Fruit fly (Drosophila melanogaster) whole organism, wandering third instar larva: ENCODE data around the gene HDAC6.

ENCODE experiments used
- Abd-B ChIP-seq: fragments of >200 bp; optimal IDR thresholded peaks from 2 replicates; lab custom pipeline; 2017; ENCODE audit warnings: missing biosample characterization, missing genetic modification characterization
- CG32264 ChIP-seq: fragments of 200-800 bp; sonication (Bioruptor generic); optimal IDR thresholded peaks from 2 replicates; lab custom pipeline; 2016; ENCODE audit warnings: missing biosample characterization, missing genetic modification characterization
- CG9705 ChIP-seq: fragments of 200-800 bp; sonication (Bioruptor generic); optimal IDR thresholded peaks from 2 replicates; lab custom pipeline; 2018; ENCODE audit warnings: missing biosample characterization, mild to moderate bottlenecking, missing genetic modification characterization
- CrebA ChIP-seq: fragments of 200-800 bp; sonication (Bioruptor generic); optimal IDR thresholded peaks from 2 replicates; lab custom pipeline; 2016; ENCODE audit warnings: missing biosample characterization, mild to moderate bottlenecking, missing genetic modification characterization, borderline replicate concordance
- Dfd ChIP-seq: fragments of >200 bp; optimal IDR thresholded peaks from 2 replicates; lab custom pipeline; 2017; ENCODE audit warnings: missing biosample characterization, missing genetic modification characterization
- Dif ChIP-seq: fragments of 200-275, 200-300 bp; sonication (Bioruptor generic); optimal IDR thresholded peaks from 2 replicates; lab custom pipeline; 2018; ENCODE audit warnings: missing biosample characterization, missing genetic modification characterization; ENCODE audit not compliant: partially characterized antibody
- GATAd ChIP-seq: sonication (Bioruptor generic); optimal IDR thresholded peaks from 2 replicates; lab custom pipeline; 2016; ENCODE audit warnings: missing biosample characterization, missing genetic modification characterization
- HLH106 ChIP-seq: fragments of 200-800 bp; optimal IDR thresholded peaks from 3 replicates; lab custom pipeline; 2019; ENCODE audit warnings: missing biosample characterization, mild to moderate bottlenecking, missing genetic modification characterization, moderate library complexity
- Hnf4 ChIP-seq: fragments of 200-800 bp; sonication (Bioruptor generic); optimal IDR thresholded peaks from 2 replicates; lab custom pipeline; 2016; ENCODE audit warnings: missing biosample characterization, mild to moderate bottlenecking, missing genetic modification characterization
- Hr78 ChIP-seq: fragments of >200 bp; optimal IDR thresholded peaks from 2 replicates; lab custom pipeline; 2017; ENCODE audit warnings: missing biosample characterization, missing genetic modification characterization
- Hr83 ChIP-seq: fragments of 200-300 bp; sonication (Bioruptor generic); optimal IDR thresholded peaks from 2 replicates; lab custom pipeline; 2016; ENCODE audit warnings: missing biosample characterization, mild to moderate bottlenecking, missing genetic modification characterization, moderate library complexity; ENCODE audit not compliant: poor library complexity, severe bottlenecking
- Jra ChIP-seq: sonication (Bioruptor generic); optimal IDR thresholded peaks from 2 replicates; lab custom pipeline; 2016; ENCODE audit warnings: missing biosample characterization, missing genetic modification characterization
- Mio ChIP-seq: sonication (Bioruptor generic); optimal IDR thresholded peaks from 2 replicates; lab custom pipeline; 2016; ENCODE audit warnings: missing biosample characterization, missing genetic modification characterization
- Myc ChIP-seq: fragments of >200 bp; optimal IDR thresholded peaks from 2 replicates; lab custom pipeline; 2017
- N ChIP-seq: fragments of >200 bp; optimal IDR thresholded peaks from 2 replicates; lab custom pipeline; 2018; ENCODE audit warnings: missing biosample characterization, missing external identifiers, missing genetic modification characterization
- OdsH ChIP-seq: fragments of 200-800 bp; sonication (Bioruptor generic); optimal IDR thresholded peaks from 2 replicates; lab custom pipeline; 2016; ENCODE audit warnings: missing biosample characterization, mild to moderate bottlenecking, missing genetic modification characterization
- Rel ChIP-seq, 2 experiments: fragments of 200-800 bp; sonication (Bioruptor generic) in 1 of 2; optimal IDR thresholded peaks; 2 replicates in 1 of 2; 3 replicates in 1 of 2; lab custom pipeline; 2016 to 2019; ENCODE audit warnings: mild to moderate bottlenecking in 2 of 2, missing biosample characterization in 2 of 2, missing genetic modification characterization in 2 of 2, moderate library complexity in 1 of 2
- Sp1 ChIP-seq: fragments of 200-800 bp; sonication (Bioruptor generic); optimal IDR thresholded peaks from 3 replicates; lab custom pipeline; 2019; ENCODE audit warnings: missing biosample characterization, mild to moderate bottlenecking, missing genetic modification characterization, moderate library complexity
- Vsx2 ChIP-seq: fragments of 200-300, 225-300 bp; sonication (Bioruptor generic); optimal IDR thresholded peaks from 2 replicates; lab custom pipeline; 2018; ENCODE audit warnings: missing biosample characterization, missing genetic modification characterization; ENCODE audit not compliant: partially characterized antibody
- br ChIP-seq: fragments of 200-800 bp; sonication (Bioruptor generic); optimal IDR thresholded peaks from 2 replicates; lab custom pipeline; 2016; ENCODE audit warnings: missing biosample characterization, missing genetic modification characterization
- brk ChIP-seq: fragments of 200-800 bp; sonication (Bioruptor generic); optimal IDR thresholded peaks from 2 replicates; lab custom pipeline; 2016; ENCODE audit warnings: missing biosample characterization, mild to moderate bottlenecking, missing genetic modification characterization
- dl ChIP-seq, 2 experiments: fragments of 175-275, 200-275 bp in 1 of 2; fragments of 200-275 bp in 1 of 2; sonication (Bioruptor generic); optimal IDR thresholded peaks; lab custom pipeline; 2018; ENCODE audit warnings: mild to moderate bottlenecking in 2 of 2, missing biosample characterization in 2 of 2, missing genetic modification characterization in 2 of 2, moderate library complexity in 2 of 2; ENCODE audit not compliant: partially characterized antibody in 2 of 2, insufficient read depth in 1 of 2
- dmrt93B ChIP-seq: fragments of 200-800 bp; sonication (Bioruptor generic); optimal IDR thresholded peaks from 2 replicates; lab custom pipeline; 2018; ENCODE audit warnings: missing biosample characterization, mild to moderate bottlenecking, missing genetic modification characterization
- dsf ChIP-seq: sonication (Bioruptor generic); optimal IDR thresholded peaks from 2 replicates; lab custom pipeline; 2016; ENCODE audit warnings: missing biosample characterization, missing genetic modification characterization, borderline replicate concordance
- ey ChIP-seq: fragments of 200-800 bp; sonication (Bioruptor generic); optimal IDR thresholded peaks from 2 replicates; lab custom pipeline; 2016; ENCODE audit warnings: missing biosample characterization, missing genetic modification characterization
- foxo ChIP-seq, 2 experiments: fragments of 200-800 bp; sonication (Bioruptor generic); optimal IDR thresholded peaks; 2 replicates in 1 of 2; 3 replicates in 1 of 2; lab custom pipeline; 2016 to 2017; ENCODE audit warnings: missing biosample characterization in 2 of 2, missing genetic modification characterization in 2 of 2
- fru ChIP-seq: fragments of 200-800 bp; sonication (Bioruptor generic); optimal IDR thresholded peaks from 3 replicates; lab custom pipeline; 2016; ENCODE audit warnings: missing biosample characterization, mild to moderate bottlenecking, missing genetic modification characterization
- h ChIP-seq: fragments of 200-800 bp; sonication (Bioruptor generic); optimal IDR thresholded peaks from 3 replicates; lab custom pipeline; 2016; ENCODE audit warnings: missing biosample characterization, mild to moderate bottlenecking, missing genetic modification characterization
- jim ChIP-seq: fragments of 175-275, 200-325 bp; sonication (Bioruptor generic); optimal IDR thresholded peaks from 2 replicates; lab custom pipeline; 2016; ENCODE audit warnings: missing biosample characterization, mild to moderate bottlenecking, missing genetic modification characterization
- lola ChIP-seq: fragments of >200 bp; optimal IDR thresholded peaks from 2 replicates; lab custom pipeline; 2017; ENCODE audit warnings: missing biosample characterization, missing genetic modification characterization
- pan ChIP-seq: fragments of >200 bp; optimal IDR thresholded peaks from 2 replicates; lab custom pipeline; 2017
- psq ChIP-seq: fragments of 200-800 bp; sonication (Bioruptor generic); optimal IDR thresholded peaks from 3 replicates; lab custom pipeline; 2017; ENCODE audit warnings: missing biosample characterization, mild to moderate bottlenecking, missing genetic modification characterization, moderate library complexity
- rgr ChIP-seq: fragments of 200-800 bp; sonication (Bioruptor generic); optimal IDR thresholded peaks from 3 replicates; lab custom pipeline; 2016; ENCODE audit warnings: missing biosample characterization, mild to moderate bottlenecking, missing genetic modification characterization
- sage ChIP-seq: fragments of 200-800 bp; sonication (Bioruptor generic); optimal IDR thresholded peaks from 2 replicates; lab custom pipeline; 2016; ENCODE audit warnings: missing biosample characterization, mild to moderate bottlenecking, missing genetic modification characterization
- sv ChIP-seq: fragments of 200-800 bp; sonication (Bioruptor generic); optimal IDR thresholded peaks from 3 replicates; lab custom pipeline; 2016; ENCODE audit warnings: missing biosample characterization, missing genetic modification characterization
- tai ChIP-seq: sonication (Bioruptor generic); optimal IDR thresholded peaks from 2 replicates; lab custom pipeline; 2016; ENCODE audit warnings: missing biosample characterization, missing genetic modification characterization
- usp ChIP-seq: fragments of >200 bp; optimal IDR thresholded peaks from 2 replicates; lab custom pipeline; 2017; ENCODE audit warnings: missing biosample characterization, missing genetic modification characterization
- woc ChIP-seq: sonication (Bioruptor generic); optimal IDR thresholded peaks from 2 replicates; lab custom pipeline; 2016; ENCODE audit warnings: missing biosample characterization, mild to moderate bottlenecking, missing genetic modification characterization

HDAC6 gene

dm6 chrX:15320522-15320921 lies 12.6 kb upstream of the HDAC6 start (continued):
- TF ChIP-seq GATAd (GFP tag; lab: Kevin White, UChicago) = no peak
- no peak for TF ChIP-seq usp (GFP tag; lab: Kevin White, UChicago)

- TF ChIP-seq tai (GFP tag; lab: Kevin White, UChicago) (no peak), GATAd (GFP tag; lab: Kevin White, UChicago) (no peak), pan (no peak), HLH106 (tag; lab: Kevin White, UChicago) (no peak), usp (GFP tag; lab: Kevin White, UChicago) (no peak), fru (no peak), Mio (no peak), jim (GFP tag; lab: Kevin White, UChicago) (no peak), OdsH (GFP tag; lab: Kevin White, UChicago) (no peak), foxo (GFP tag; optimal IDR thresholded peaks at IDR 0.05; lab: Kevin White, UChicago) (no peak), Hnf4 (GFP tag; lab: Kevin White, UChicago) (no peak), CrebA (GFP tag; lab: Kevin White, UChicago) (no peak), ey (GFP tag; lab: Kevin White, UChicago) (no peak), sage (no peak), dmrt93B (GFP tag; lab: Kevin White, UChicago) (no peak), Vsx2 (GFP tag; lab: Kevin White, UChicago) (no peak), Hr78 (GFP tag; lab: Kevin White, UChicago) (no peak), N (no peak), woc (GFP tag; lab: Kevin White, UChicago) (no peak), Jra (GFP tag; lab: Kevin White, UChicago) (no peak)
Measured at dm6 chrX:15320973-15321372, 12.1 kb upstream of the HDAC6 start.

dm6 chrX:15323302-15323880 lies 9.7 kb upstream of the HDAC6 start:
- TF ChIP-seq Dfd (GFP tag; lab: Kevin White, UChicago) (no peak), ey (GFP tag; lab: Kevin White, UChicago) (peak; percentile 88), Sp1 (GFP tag; lab: Kevin White, UChicago) (peak; percentile 69), woc (GFP tag; lab: Kevin White, UChicago) (peak; percentile 96), Hnf4 (GFP tag; lab: Kevin White, UChicago) (peak; percentile 91), tai (GFP tag; lab: Kevin White, UChicago) (no peak), sage (no peak), pan (no peak), Abd-B (GFP tag; lab: Kevin White, UChicago) (no peak), Jra (GFP tag; lab: Kevin White, UChicago) (peak; percentile 71), Hr78 (GFP tag; lab: Kevin White, UChicago) (no peak), rgr (GFP tag; lab: Kevin White, UChicago) (peak; percentile 88), psq (GFP tag; lab: Kevin White, UChicago) (peak; percentile 77), CG32264 (GFP tag; lab: Kevin White, UChicago) (peak; percentile 55), CG9705 (GFP tag; lab: Kevin White, UChicago) (peak; percentile 80), Vsx2 (GFP tag; lab: Kevin White, UChicago) (no peak), GATAd (GFP tag; lab: Kevin White, UChicago) (no peak), sv (peak; percentile 71), Hr83 (GFP tag; lab: Kevin White, UChicago) (peak; percentile 92), brk (GFP tag; lab: Kevin White, UChicago) (no peak), Mio (peak; percentile 65), dmrt93B (GFP tag; lab: Kevin White, UChicago) (peak; percentile 66), lola (GFP tag; lab: Kevin White, UChicago) (no peak), Myc (lab: Kevin White, UChicago) (peak; percentile 53), N (no peak), foxo (GFP tag; optimal IDR thresholded peaks at IDR 0.05; lab: Kevin White, UChicago) (peak; percentile 43 to 95), Rel (GFP tag; optimal IDR thresholded peaks at IDR 0.05; lab: Kevin White, UChicago) (no peak), Rel (tag; optimal IDR thresholded peaks at IDR 0.05; lab: Kevin White, UChicago) (peak; percentile 81), OdsH (GFP tag; lab: Kevin White, UChicago) (peak; percentile 81), jim (GFP tag; lab: Kevin White, UChicago) (peak; percentile 99), h (peak; percentile 90), Dif (peak; percentile 56), CrebA (GFP tag; lab: Kevin White, UChicago) (no peak), dl (GFP tag; optimal IDR thresholded peaks at IDR 0.05; lab: Kevin White, UChicago; ENCODE audit: insufficient read depth in 1 of 2, partially characterized antibody in 2 of 2) (no peak), HLH106 (tag; lab: Kevin White, UChicago) (peak; percentile 79), br (GFP tag; lab: Kevin White, UChicago) (peak; percentile 90), fru (peak; percentile 85), dsf (GFP tag; lab: Kevin White, UChicago) (no peak), usp (GFP tag; lab: Kevin White, UChicago) (no peak)
